Worm (Caenorhabditis elegans): ENCODE data around the gene W04D12.1.

ce11 chrIII:5853240-5853639 lies 16.5 kb downstream of the W04D12.1 start, which contains the start of gene ddx-23:
- TF ChIP-seq ztf-23 (GFP tag; IDR thresholded peaks at IDR 0.05) = 0 out of 2 replicates have a peak, but pooled peaks have one; percentile 11
- TF ChIP-seq flt-1 (GFP tag; IDR thresholded peaks at IDR 0.05) = no peak
- no peak for TF ChIP-seq T22C8.4 (GFP tag; IDR thresholded peaks at IDR 0.05)
- no peak for TF ChIP-seq cog-1 (tag; optimal IDR thresholded peaks at IDR 0.05)
- no peak for TF ChIP-seq klf-2 (GFP tag; conservative IDR thresholded peaks at IDR 0.05)
- no peak for TF ChIP-seq ref-1 (GFP tag; conservative IDR thresholded peaks at IDR 0.05)

Data from whole organism, midembryonic.